Fruit fly (Drosophila melanogaster): ENCODE measurements around the gene Pi4KIIalpha.

Pi4KIIalpha gene

dm6 chr3R:5563420-5563819 is at the start of gene Pi4KIIalpha:
TSS of gene Pi4KIIalpha (minus strand) at chr3R:5563652.
- peak; percentile 12 for TF ChIP-seq Sox14 (GFP tag; optimal IDR thresholded peaks at IDR 0.05)
- TF ChIP-seq Hr4 (GFP tag; optimal IDR thresholded peaks at IDR 0.05) = no peak

dm6 chr3R:5613114-5613443 is 49.6 kb upstream of the Pi4KIIalpha start, which contains the start of gene Atu:
TSS of gene Atu (plus strand) at chr3R:5613358.
- TF ChIP-seq CG7368 (GFP tag; optimal IDR thresholded peaks at IDR 0.05) (no peak), acj6 (GFP tag; optimal IDR thresholded peaks at IDR 0.05) (no peak), CG6163 (GFP tag; IDR thresholded peaks at IDR 0.05) (no peak), Sox102F (GFP tag; optimal IDR thresholded peaks at IDR 0.05) (no peak), dsx (GFP tag; optimal IDR thresholded peaks at IDR 0.05; ENCODE audit: poor library complexity, severe bottlenecking) (no peak), CG31627 (GFP tag; optimal IDR thresholded peaks at IDR 0.05) (peak; percentile 32), CG6792 (GFP tag; optimal IDR thresholded peaks at IDR 0.05) (no peak), OdsH (GFP tag; optimal IDR thresholded peaks at IDR 0.05) (no peak), salr (GFP tag; optimal IDR thresholded peaks at IDR 0.05) (no peak), cyc (GFP tag; optimal IDR thresholded peaks at IDR 0.05) (peak; percentile 6), ss (GFP tag; optimal IDR thresholded peaks at IDR 0.05) (no peak), Hr38 (GFP tag; optimal IDR thresholded peaks at IDR 0.05) (no peak), spab (GFP tag; optimal IDR thresholded peaks at IDR 0.05) (no peak), CG10631 (GFP tag; optimal IDR thresholded peaks at IDR 0.05) (no peak), Sox15 (GFP tag; optimal IDR thresholded peaks at IDR 0.05) (no peak), CG10669 (GFP tag; optimal IDR thresholded peaks at IDR 0.05) (no peak), CG8632 (GFP tag; optimal IDR thresholded peaks at IDR 0.05) (no peak), svp (GFP tag) (peak; percentile 65), Eip75B (GFP tag; optimal IDR thresholded peaks at IDR 0.05) (peak; percentile 26), pdm3 (GFP tag; optimal IDR thresholded peaks at IDR 0.05) (no peak), CG8319 (GFP tag; optimal IDR thresholded peaks at IDR 0.05) (no peak), Ets96B (tag; optimal IDR thresholded peaks at IDR 0.05) (no peak), CG9139 (GFP tag; optimal IDR thresholded peaks at IDR 0.05) (no peak), Eip93F (GFP tag; optimal IDR thresholded peaks at IDR 0.05) (no peak), vri (GFP tag; optimal IDR thresholded peaks at IDR 0.05) (no peak), Sox14 (GFP tag; optimal IDR thresholded peaks at IDR 0.05) (peak; percentile 55), CG1621 (tag; optimal IDR thresholded peaks at IDR 0.05) (no peak), fd85E (GFP tag; optimal IDR thresholded peaks at IDR 0.05) (no peak), CG4318 (GFP tag; optimal IDR thresholded peaks at IDR 0.05) (no peak), CG15336 (GFP tag; IDR thresholded peaks at IDR 0.05) (no peak), CG11762 (GFP tag; optimal IDR thresholded peaks at IDR 0.05; ENCODE audit: insufficient read depth) (no peak), CG11902 (GFP tag; optimal IDR thresholded peaks at IDR 0.05) (no peak), CG32006 (GFP tag; optimal IDR thresholded peaks at IDR 0.05) (no peak), CG16779 (tag; optimal IDR thresholded peaks at IDR 0.05) (no peak), Ets21C (GFP tag; optimal IDR thresholded peaks at IDR 0.05) (no peak), Gug (GFP tag; IDR thresholded peaks at IDR 0.05) (no peak), topi (GFP tag; optimal IDR thresholded peaks at IDR 0.05) (no peak), CG34406 (GFP tag; optimal IDR thresholded peaks at IDR 0.05) (no peak), CG8119 (GFP tag; IDR thresholded peaks at IDR 0.05) (no peak), Met (GFP tag; optimal IDR thresholded peaks at IDR 0.05) (peak; percentile 17), CG11294 (GFP tag; IDR thresholded peaks at IDR 0.05) (no peak), Eip78C (GFP tag) (no peak), Hr39 (GFP tag; optimal IDR thresholded peaks at IDR 0.05) (peak; percentile 23), achi (GFP tag; optimal IDR thresholded peaks at IDR 0.05) (peak; percentile 11), eg (GFP tag; IDR thresholded peaks at IDR 0.05) (no peak), Blimp-1 (GFP tag; optimal IDR thresholded peaks at IDR 0.05) (no peak), esn (GFP tag; optimal IDR thresholded peaks at IDR 0.05) (peak; percentile 46), CG3919 (GFP tag; optimal IDR thresholded peaks at IDR 0.05) (no peak), lz (GFP tag; optimal IDR thresholded peaks at IDR 0.05) (peak; percentile 29), Lpt (GFP tag; optimal IDR thresholded peaks at IDR 0.05) (no peak), net (GFP tag; optimal IDR thresholded peaks at IDR 0.05) (no peak)

Data from whole organism, prepupa.